Worm (Caenorhabditis elegans): ENCODE results near the gene unc-103.
A peak's percentile ranks its signal among the peaks of the same experiment; 100 is the strongest.

unc-103 gene

ce11 chrIII:4170903-4171377, 55.8 kb downstream of the unc-103 start, which contains the start of the genes rnf-121 and C16C10.4 (continued):
- peak; percentile 49 to 74 for TF ChIP-seq efl-1 (optimal IDR thresholded peaks at IDR 0.05)
- TF ChIP-seq efl-1 (GFP tag; optimal IDR thresholded peaks at IDR 0.05 in 1 of 2): peak; percentile 66 to 98
- TF ChIP-seq zag-1 (tag; optimal IDR thresholded peaks at IDR 0.05): no peak
- peak in 1 of 6 experiments; percentile 50 for TF ChIP-seq elt-3 (tag; optimal IDR thresholded peaks at IDR 0.05)
- peak; percentile 21 for TF ChIP-seq C04F5.9 (tag; optimal IDR thresholded peaks at IDR 0.05)
- TF ChIP-seq nhr-90 (tag; optimal IDR thresholded peaks at IDR 0.05; ENCODE audit: poor library complexity): peak; percentile 79
- TF ChIP-seq ceh-90 (tag; optimal IDR thresholded peaks at IDR 0.05): no peak
- TF ChIP-seq ces-1 (GFP tag; optimal IDR thresholded peaks at IDR 0.05): no peak
- peak; percentile 74 for TF ChIP-seq mep-1 (tag; optimal IDR thresholded peaks at IDR 0.05)
- TF ChIP-seq dpl-1 (GFP tag; optimal IDR thresholded peaks at IDR 0.05): peak; percentile 48 to 72 (median 70)
- no peak for TF ChIP-seq pax-3 (tag; optimal IDR thresholded peaks at IDR 0.05)
- no peak for TF ChIP-seq sox-4 (tag; optimal IDR thresholded peaks at IDR 0.05)
- TF ChIP-seq nhr-12 (tag; optimal IDR thresholded peaks at IDR 0.05): no peak
- no peak for TF ChIP-seq unc-62 (GFP tag; optimal IDR thresholded peaks at IDR 0.05)
- TF ChIP-seq nhr-84 (tag; optimal IDR thresholded peaks at IDR 0.05): no peak
- TF ChIP-seq jun-1 (tag; optimal IDR thresholded peaks at IDR 0.05): peak; percentile 45
- TF ChIP-seq pag-3 (tag; optimal IDR thresholded peaks at IDR 0.05; ENCODE audit: borderline replicate concordance, insufficient read depth): no peak
- TF ChIP-seq ama-1 (optimal IDR thresholded peaks at IDR 0.05): no peak
- TF ChIP-seq swsn-7 (tag; optimal IDR thresholded peaks at IDR 0.05): peak; percentile 67
- TF ChIP-seq lin-39 (tag; optimal IDR thresholded peaks at IDR 0.05): peak; percentile 60
- TF ChIP-seq tlp-1 (tag; optimal IDR thresholded peaks at IDR 0.05): no peak
- TF ChIP-seq aha-1 (tag; optimal IDR thresholded peaks at IDR 0.05): no peak
- TF ChIP-seq egl-13 (tag; optimal IDR thresholded peaks at IDR 0.05): peak; percentile 47
- no peak for TF ChIP-seq fkh-10 (GFP tag; optimal IDR thresholded peaks at IDR 0.05)
- peak; percentile 76 for TF ChIP-seq nhr-47 (tag; optimal IDR thresholded peaks at IDR 0.05)
- no peak for TF ChIP-seq nhr-28 (tag; optimal IDR thresholded peaks at IDR 0.05)
- TF ChIP-seq hpl-2 (GFP tag; optimal IDR thresholded peaks at IDR 0.05): peak; percentile 89
- TF ChIP-seq fkh-8 (tag; optimal IDR thresholded peaks at IDR 0.05): peak; percentile 40
- TF ChIP-seq C34B4.2 (tag; optimal IDR thresholded peaks at IDR 0.05): no peak
- TF ChIP-seq rnt-1 (tag; optimal IDR thresholded peaks at IDR 0.05): peak; percentile 88
- TF ChIP-seq snpc-4 (tag; optimal IDR thresholded peaks at IDR 0.05): peak; percentile 75
- TF ChIP-seq alr-1 (tag; optimal IDR thresholded peaks at IDR 0.05; ENCODE audit: borderline replicate concordance): no peak
- peak; percentile 61 for TF ChIP-seq lin-15B (tag; optimal IDR thresholded peaks at IDR 0.05)
- peak; percentile 90 for TF ChIP-seq unc-130 (tag; optimal IDR thresholded peaks at IDR 0.05)
- TF ChIP-seq nhr-85 (tag): peak; percentile 81
- peak; percentile 38 for TF ChIP-seq F16B12.6 (tag; optimal IDR thresholded peaks at IDR 0.05)
- peak; percentile 26 to 64 (median 34) for TF ChIP-seq ceh-82 (tag; optimal IDR thresholded peaks at IDR 0.05)
- no peak for TF ChIP-seq fos-1 (tag; optimal IDR thresholded peaks at IDR 0.05)
- TF ChIP-seq nhr-71 (tag; optimal IDR thresholded peaks at IDR 0.05): peak; percentile 76
- TF ChIP-seq aly-2 (tag; optimal IDR thresholded peaks at IDR 0.05): peak; percentile 67
- no peak for TF ChIP-seq sup-37 (GFP tag; optimal IDR thresholded peaks at IDR 0.05)
- no peak for TF ChIP-seq blmp-1 (tag; optimal IDR thresholded peaks at IDR 0.05)
- TF ChIP-seq efl-3 (GFP tag; optimal IDR thresholded peaks at IDR 0.05): peak; percentile 14
- TF ChIP-seq unc-86 (tag; optimal IDR thresholded peaks at IDR 0.05): peak; percentile 42

DNA sequence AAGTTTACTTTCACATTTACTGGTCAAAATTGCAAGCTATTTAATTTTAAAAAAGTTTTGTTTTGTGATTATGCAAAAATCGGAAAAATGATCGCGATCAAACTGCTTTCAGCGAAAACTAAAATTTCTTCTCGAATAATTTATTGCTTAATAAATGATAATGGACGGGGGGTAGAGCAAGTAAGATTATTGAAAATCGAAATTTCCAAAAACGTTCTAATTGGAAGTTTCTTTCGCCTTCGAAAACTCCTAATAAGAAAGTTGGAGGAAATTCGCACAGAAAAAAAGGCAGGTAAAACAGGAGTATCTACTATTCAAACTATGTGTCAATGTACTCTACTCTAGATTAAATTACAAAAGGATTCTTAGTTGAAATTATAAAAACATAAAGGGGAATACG, 57.0 kb downstream of the unc-103 start:
- no peak for TF ChIP-seq zip-4 (GFP tag; optimal IDR thresholded peaks at IDR 0.05)
- TF ChIP-seq ztf-11 (tag; optimal IDR thresholded peaks at IDR 0.05): no peak
- TF ChIP-seq ceh-63 (GFP tag; optimal IDR thresholded peaks at IDR 0.05): no peak
- TF ChIP-seq fkh-4 (tag; optimal IDR thresholded peaks at IDR 0.05; ENCODE audit: borderline replicate concordance): no peak
- no peak for TF ChIP-seq fkh-8 (tag; optimal IDR thresholded peaks at IDR 0.05)
- no peak for TF ChIP-seq sox-4 (tag; optimal IDR thresholded peaks at IDR 0.05)
- no peak for TF ChIP-seq tlp-1 (tag; optimal IDR thresholded peaks at IDR 0.05)
- TF ChIP-seq lin-13 (GFP tag; optimal IDR thresholded peaks at IDR 0.05): no peak
- TF ChIP-seq skn-1 (tag; optimal IDR thresholded peaks at IDR 0.05): no peak

Measured in whole organism, L1 larva.